Worm (Caenorhabditis elegans): ENCODE measurements around the gene glb-16.

DNA sequence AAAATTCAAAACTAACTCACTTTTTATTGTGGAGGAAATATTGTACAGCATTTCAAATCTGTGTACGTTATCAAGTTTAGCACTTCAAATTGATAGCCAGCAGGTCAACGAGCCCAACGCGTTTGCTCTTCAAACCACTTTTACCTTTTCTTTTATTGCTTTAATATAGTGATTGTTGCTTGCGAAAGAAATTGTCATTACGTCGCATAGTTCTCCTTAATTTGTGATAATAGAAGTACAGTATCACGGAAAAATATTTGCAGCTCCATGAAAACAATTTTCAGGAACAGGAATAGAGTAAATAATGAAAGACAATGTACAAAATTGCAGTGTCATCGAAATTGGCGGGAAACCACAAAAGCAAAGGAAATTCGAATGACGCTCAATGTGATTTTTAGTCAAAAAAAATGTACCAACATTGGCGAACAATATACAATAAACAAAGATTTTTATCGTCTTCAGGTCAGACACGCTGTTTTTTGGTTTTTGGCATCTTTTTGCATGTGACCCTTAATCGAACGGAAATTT, 19.1 kb upstream of the glb-16 start, which contains the start of the genes PDB1.1 and F08C6.5:
- no peak for TF ChIP-seq unc-62 (GFP tag; optimal IDR thresholded peaks at IDR 0.05)
- TF ChIP-seq lsy-2 (tag; optimal IDR thresholded peaks at IDR 0.05), result no peak
- no peak for TF ChIP-seq hlh-1 (tag; optimal IDR thresholded peaks at IDR 0.05)
- no peak for TF ChIP-seq ztf-11 (tag; optimal IDR thresholded peaks at IDR 0.05)
- TF ChIP-seq nhr-237 (tag; optimal IDR thresholded peaks at IDR 0.05), result no peak
- no peak for TF ChIP-seq snpc-4 (tag; optimal IDR thresholded peaks at IDR 0.05)
- TF ChIP-seq ces-1 (GFP tag; optimal IDR thresholded peaks at IDR 0.05), result no peak
- TF ChIP-seq ham-2 (GFP tag; optimal IDR thresholded peaks at IDR 0.05), result no peak
- no peak for TF ChIP-seq bed-3 (GFP tag; optimal IDR thresholded peaks at IDR 0.05)
- TF ChIP-seq nhr-76 (tag; optimal IDR thresholded peaks at IDR 0.05), result no peak
- TF ChIP-seq sptf-1 (tag; optimal IDR thresholded peaks at IDR 0.05), result no peak
- no peak for TF ChIP-seq ceh-43 (GFP tag; optimal IDR thresholded peaks at IDR 0.05)
